Worm (Caenorhabditis elegans) whole organism, L3 larva: ENCODE measurements around the gene skpo-3.
A peak's percentile ranks its signal among the peaks of the same experiment; 100 is the strongest.

Experiments used
- R02D3.7 ChIP-seq: fragments of 150-350 bp; optimal IDR thresholded peaks from 2 replicates; lab custom pipeline; 2014; ENCODE audit warnings: missing biosample characterization, missing genetic modification characterization
- ZK546.5 ChIP-seq: sonication (generic microtip); optimal IDR thresholded peaks from 2 replicates; lab custom pipeline; 2017; ENCODE audit warnings: missing biosample characterization, missing genetic modification characterization
- aly-2 ChIP-seq: fragments of 150-350 bp; optimal IDR thresholded peaks from 2 replicates; lab custom pipeline; 2014; ENCODE audit warnings: missing biosample characterization, missing genetic modification characterization
- ceh-16 ChIP-seq: sonication (generic microtip); optimal IDR thresholded peaks from 2 replicates; lab custom pipeline; 2017; ENCODE audit warnings: missing biosample characterization, missing genetic modification characterization
- ceh-28 ChIP-seq: fragments of 150-350 bp; optimal IDR thresholded peaks from 2 replicates; lab custom pipeline; 2014; ENCODE audit warnings: missing biosample characterization, missing genetic modification reagents, missing genetic modification characterization
- ceh-82 ChIP-seq: fragments of 150-350 bp; optimal IDR thresholded peaks from 2 replicates; lab custom pipeline; 2014; ENCODE audit warnings: missing biosample characterization, missing genetic modification characterization
- egl-27 ChIP-seq: sonication (generic microtip); optimal IDR thresholded peaks from 4 replicates; lab custom pipeline; 2017; ENCODE audit warnings: missing biosample characterization, missing genetic modification reagents, missing genetic modification characterization
- elt-1 ChIP-seq: fragments of 150-350 bp; optimal IDR thresholded peaks from 2 replicates; lab custom pipeline; 2014; ENCODE audit warnings: missing biosample characterization, missing genetic modification characterization
- elt-2 ChIP-seq: sonication (generic microtip); optimal IDR thresholded peaks from 2 replicates; lab custom pipeline; 2016; ENCODE audit warnings: missing genetic modification reagents, mild to moderate bottlenecking, missing genetic modification characterization, missing compliant biosample characterization
- elt-3 ChIP-seq, 3 experiments: fragments of 150-350 bp in 1 of 3; sonication (generic microtip) in 2 of 3; optimal IDR thresholded peaks; 2 replicates in 2 of 3; 4 replicates in 1 of 3; lab custom pipeline; 2014 to 2017; ENCODE audit warnings: missing biosample characterization in 3 of 3, missing genetic modification characterization in 3 of 3
- fkh-10 ChIP-seq: sonication (generic microtip); optimal IDR thresholded peaks from 2 replicates; lab custom pipeline; 2017; ENCODE audit warnings: missing biosample characterization, missing genetic modification reagents, missing genetic modification characterization
- fkh-2 ChIP-seq: fragments of 150-350 bp; optimal IDR thresholded peaks from 2 replicates; lab custom pipeline; 2014; ENCODE audit warnings: missing biosample characterization, missing genetic modification reagents, missing genetic modification characterization
- fos-1 ChIP-seq: fragments of 150-350 bp; optimal IDR thresholded peaks from 2 replicates; lab custom pipeline; 2014; ENCODE audit warnings: missing biosample characterization, missing genetic modification characterization
- hmg-11 ChIP-seq: sonication (generic microtip); optimal IDR thresholded peaks from 2 replicates; lab custom pipeline; 2016; ENCODE audit warnings: missing genetic modification characterization, missing compliant biosample characterization
- jun-1 ChIP-seq: fragments of 150-350 bp; optimal IDR thresholded peaks from 2 replicates; lab custom pipeline; 2014; ENCODE audit warnings: missing biosample characterization, missing genetic modification reagents, missing genetic modification characterization
- lin-15B ChIP-seq: fragments of 150-350 bp; optimal IDR thresholded peaks from 2 replicates; lab custom pipeline; 2014; ENCODE audit warnings: missing biosample characterization, missing genetic modification characterization
- lin-39 ChIP-seq: fragments of 150-350 bp; optimal IDR thresholded peaks from 2 replicates; lab custom pipeline; 2018; ENCODE audit warnings: missing biosample characterization, missing genetic modification reagents, missing genetic modification characterization
- lsy-12 ChIP-seq: sonication (generic microtip); optimal IDR thresholded peaks from 2 replicates; lab custom pipeline; 2016; ENCODE audit warnings: mild to moderate bottlenecking, missing genetic modification characterization, missing compliant biosample characterization
- mml-1 ChIP-seq: fragments of 150-350 bp; sonication (generic microtip); optimal IDR thresholded peaks from 3 replicates; lab custom pipeline; 2014; ENCODE audit warnings: missing biosample characterization, missing genetic modification characterization
- nfya-1 ChIP-seq: sonication (generic microtip); optimal IDR thresholded peaks from 2 replicates; lab custom pipeline; 2017; ENCODE audit warnings: missing genetic modification characterization, mild to moderate bottlenecking, missing compliant biosample characterization, antibody characterized with exemption, moderate library complexity; ENCODE audit not compliant: insufficient read depth
- nhr-11 ChIP-seq: fragments of 150-350 bp; optimal IDR thresholded peaks from 2 replicates; lab custom pipeline; 2014; ENCODE audit warnings: missing biosample characterization, missing genetic modification characterization
- nhr-12 ChIP-seq: fragments of 150-350 bp; optimal IDR thresholded peaks from 2 replicates; lab custom pipeline; 2014; ENCODE audit warnings: missing biosample characterization, missing genetic modification characterization
- nhr-23 ChIP-seq: fragments of 150-350 bp; optimal IDR thresholded peaks from 2 replicates; lab custom pipeline; 2014; ENCODE audit warnings: missing biosample characterization, missing genetic modification reagents, missing genetic modification characterization
- nhr-237 ChIP-seq: fragments of 150-350 bp; optimal IDR thresholded peaks from 2 replicates; lab custom pipeline; 2014; ENCODE audit warnings: missing biosample characterization, missing genetic modification characterization
- nhr-25 ChIP-seq: sonication (generic microtip); optimal IDR thresholded peaks from 2 replicates; lab custom pipeline; 2017; ENCODE audit warnings: missing biosample characterization, missing genetic modification characterization
- nhr-43 ChIP-seq: sonication (generic microtip); optimal IDR thresholded peaks from 2 replicates; lab custom pipeline; 2016; ENCODE audit warnings: mild to moderate bottlenecking, missing genetic modification characterization, missing compliant biosample characterization; ENCODE audit not compliant: poor library complexity, severe bottlenecking
- nhr-77 ChIP-seq: fragments of 150-350 bp; optimal IDR thresholded peaks from 2 replicates; lab custom pipeline; 2014; ENCODE audit warnings: missing biosample characterization, missing genetic modification characterization
- pha-4 ChIP-seq: fragments of 150-350 bp; optimal IDR thresholded peaks from 2 replicates; lab custom pipeline; 2014; ENCODE audit warnings: missing biosample characterization, missing genetic modification reagents, missing genetic modification characterization
- pqm-1 ChIP-seq: fragments of 150-350 bp; optimal IDR thresholded peaks from 2 replicates; lab custom pipeline; 2017; ENCODE audit warnings: missing biosample characterization, missing genetic modification characterization, inconsistent platforms
- sea-2 ChIP-seq: fragments of 150-350 bp; sonication (generic microtip); optimal IDR thresholded peaks from 4 replicates; lab custom pipeline; 2014; ENCODE audit warnings: missing biosample characterization, missing genetic modification reagents, missing genetic modification characterization
- skn-1 ChIP-seq: fragments of 150-350 bp; optimal IDR thresholded peaks from 2 replicates; lab custom pipeline; 2014; ENCODE audit warnings: missing biosample characterization, missing genetic modification characterization
- snpc-4 ChIP-seq: fragments of 150-350 bp; optimal IDR thresholded peaks from 2 replicates; lab custom pipeline; 2014; ENCODE audit warnings: missing biosample characterization, missing genetic modification characterization
- tbx-2 ChIP-seq: sonication (generic microtip); optimal IDR thresholded peaks from 2 replicates; lab custom pipeline; 2016; ENCODE audit warnings: mild to moderate bottlenecking, missing genetic modification characterization, missing compliant biosample characterization
- unc-62 ChIP-seq: fragments of 150-350 bp; sonication (generic microtip); optimal IDR thresholded peaks from 4 replicates; lab custom pipeline; 2014; ENCODE audit warnings: missing biosample characterization, missing genetic modification reagents, missing genetic modification characterization
- ztf-11 ChIP-seq: fragments of 150-350 bp; optimal IDR thresholded peaks from 2 replicates; lab custom pipeline; 2014; ENCODE audit warnings: missing biosample characterization, missing genetic modification characterization
- ztf-4 ChIP-seq: fragments of 150-350 bp; optimal IDR thresholded peaks from 2 replicates; lab custom pipeline; 2014; ENCODE audit warnings: missing biosample characterization, missing genetic modification characterization

Gene skpo-3

DNA sequence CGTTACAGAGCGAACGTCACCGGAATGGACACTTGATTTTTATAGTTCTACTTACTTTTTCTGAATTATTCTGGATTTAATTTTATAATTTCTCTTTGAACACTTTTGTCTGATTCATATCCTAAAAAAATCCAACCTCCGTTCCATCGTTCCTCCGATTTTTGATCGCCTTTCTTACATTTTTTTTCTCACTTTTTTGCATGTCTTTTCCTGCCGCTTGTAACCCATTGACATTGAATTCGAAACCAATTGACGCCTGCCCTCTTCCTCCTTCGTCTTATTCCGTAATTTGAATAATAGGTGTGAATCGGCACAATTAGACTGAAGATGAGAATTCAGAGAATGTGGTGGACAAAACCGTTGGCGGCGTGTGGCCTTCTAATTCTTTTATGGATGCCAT is at the start of gene skpo-3:
Gene skpo-3 (plus strand): TSS at position 301 of the 400 bp plus-strand sequence.
- TF ChIP-seq nhr-23 (no peak), ztf-11 (no peak), nhr-237 (tag; lab: Kevin White, UChicago) (no peak), ceh-28 (tag; lab: Kevin White, UChicago) (no peak), lsy-12 (tag; lab: Kevin White, UChicago) (no peak), ZK546.5 (no peak)

DNA sequence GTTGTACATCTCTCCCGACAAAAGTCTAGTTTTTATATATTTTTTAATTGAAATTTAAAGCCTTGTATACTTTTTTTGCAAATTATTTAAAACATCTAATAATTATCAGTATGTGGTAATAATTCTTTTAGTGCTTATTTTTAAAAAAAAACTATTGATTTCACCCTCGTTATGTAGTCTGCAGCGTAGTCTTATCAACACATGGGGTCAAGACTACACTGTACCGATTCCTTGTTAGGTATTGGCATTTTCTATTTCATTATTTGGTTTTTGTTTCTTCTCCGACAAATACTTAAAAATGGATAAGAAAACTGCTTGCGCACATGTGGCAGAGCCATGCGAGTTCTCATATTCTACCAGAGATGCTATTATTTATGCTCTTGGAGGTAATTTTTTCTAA is 49.6 kb upstream of the skpo-3 start, which contains the start of gene maoc-1:
Gene maoc-1 (plus strand): TSS at position 237 of the 400 bp plus-strand sequence.
- TF ChIP-seq pha-4 (tag; lab: Kevin White, UChicago), result peak; percentile 41
- TF ChIP-seq jun-1 (tag; lab: Kevin White, UChicago), result no peak
- TF ChIP-seq ceh-82 (tag; lab: Kevin White, UChicago), result no peak
- peak; percentile 69 for TF ChIP-seq elt-2 (tag; lab: Kevin White, UChicago)
- no peak for TF ChIP-seq fkh-2 (tag; lab: Kevin White, UChicago)
- TF ChIP-seq nhr-237 (tag; lab: Kevin White, UChicago), result no peak
- TF ChIP-seq pqm-1 (tag; lab: Kevin White, UChicago), result peak; percentile 74
- TF ChIP-seq mml-1 (tag; lab: Kevin White, UChicago), result no peak
- no peak for TF ChIP-seq skn-1

DNA sequence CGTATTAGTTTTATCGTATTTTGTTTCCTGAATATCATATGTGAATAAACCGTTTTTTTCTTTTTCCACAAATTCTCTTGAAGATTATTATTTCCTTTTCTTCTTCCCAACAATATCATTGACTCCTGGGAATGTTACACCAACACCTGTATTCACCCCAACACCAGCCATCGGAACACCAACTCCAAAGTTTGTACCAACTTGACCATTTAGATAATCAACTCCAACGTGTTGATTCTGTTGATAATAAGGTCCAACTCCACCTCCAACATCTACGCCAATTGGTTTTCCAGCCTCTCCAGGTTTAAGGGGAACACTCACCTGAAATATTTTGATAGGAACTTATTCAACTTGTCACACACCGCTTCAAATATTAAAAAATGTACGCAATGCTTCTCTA is 48.2 kb upstream of the skpo-3 start:
- TF ChIP-seq elt-2 (tag; lab: Kevin White, UChicago) (peak; percentile 8), pqm-1 (tag; lab: Kevin White, UChicago) (peak; percentile 8), lin-15B (tag; lab: Kevin White, UChicago) (no peak)

DNA sequence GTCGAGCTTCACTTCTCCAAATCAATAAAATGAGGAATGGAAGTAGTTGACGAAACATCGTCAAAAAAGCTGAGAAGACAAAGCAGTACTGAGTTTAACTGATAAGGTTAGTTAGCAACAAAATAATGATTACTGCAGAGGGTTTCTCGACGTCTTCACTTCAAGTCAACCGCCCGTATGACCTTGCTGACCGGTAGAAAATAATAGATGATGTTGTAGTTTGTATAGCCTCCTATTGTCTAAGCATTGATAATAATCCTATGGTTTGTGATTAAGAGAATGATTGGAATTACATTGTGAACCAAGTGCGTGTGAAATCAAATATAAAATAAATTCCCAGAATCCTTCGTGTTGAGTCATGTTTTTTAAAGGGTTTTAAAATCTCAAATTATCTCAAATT is 46.4 kb upstream of the skpo-3 start, which contains the start of gene E04F6.6:
Gene E04F6.6 (minus strand): TSS at position 258 of the 400 bp plus-strand sequence.
- TF ChIP-seq nhr-25 (tag; lab: Kevin White, UChicago) (peak; percentile 16), ztf-4 (tag; lab: Kevin White, UChicago) (no peak), fkh-10 (GFP tag; lab: Kevin White, UChicago) (no peak), tbx-2 (tag; lab: Kevin White, UChicago) (no peak), egl-27 (tag; lab: Kevin White, UChicago) (no peak), skn-1 (no peak), unc-62 (no peak), fkh-2 (tag; lab: Kevin White, UChicago) (no peak)

DNA sequence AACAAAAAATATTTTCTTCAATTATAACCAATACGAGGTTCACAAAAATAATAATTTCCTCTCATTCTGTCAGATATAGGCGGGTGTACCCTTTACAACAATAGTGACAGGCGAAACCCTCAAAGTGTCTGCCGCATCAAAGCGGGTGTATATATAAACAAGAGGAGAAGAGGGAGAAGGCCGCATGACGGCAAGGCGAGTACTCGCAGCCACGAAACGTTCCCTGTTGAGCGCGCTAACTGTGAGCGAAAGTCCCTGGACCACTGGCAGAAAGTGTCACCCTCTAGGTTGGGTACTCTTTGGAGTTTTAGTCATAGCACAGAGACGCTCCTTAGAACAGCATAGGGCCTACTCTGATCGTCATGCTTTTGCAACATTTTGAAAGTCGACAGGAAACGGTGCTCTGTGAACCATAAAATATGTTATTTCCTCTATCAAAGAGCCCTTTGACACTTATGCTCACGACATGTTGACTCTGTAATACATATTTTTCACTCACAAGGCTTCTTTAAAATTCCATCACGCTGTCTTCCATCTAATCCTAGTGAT is 45.6 kb upstream of the skpo-3 start, which contains the start of gene pcrg-1:
Gene pcrg-1 (plus strand): TSS at position 499 of the 549 bp plus-strand sequence.
- TF ChIP-seq ceh-28 (tag; lab: Kevin White, UChicago) (no peak), ztf-4 (tag; lab: Kevin White, UChicago) (no peak), nhr-12 (tag; lab: Kevin White, UChicago) (no peak), lin-39 (tag; lab: Kevin White, UChicago) (peak; percentile 66), fkh-10 (GFP tag; lab: Kevin White, UChicago) (no peak), nhr-43 (tag; lab: Kevin White, UChicago) (peak; percentile 78), elt-3 (tag; optimal IDR thresholded peaks at IDR 0.05; lab: Kevin White, UChicago) (peak in 1 of 3 experiments; percentile 42), aly-2 (no peak), nhr-23 (peak; percentile 34), ceh-16 (tag; lab: Kevin White, UChicago) (no peak), pqm-1 (tag; lab: Kevin White, UChicago) (no peak), mml-1 (tag; lab: Kevin White, UChicago) (no peak), nhr-11 (tag; lab: Kevin White, UChicago) (no peak), pha-4 (tag; lab: Kevin White, UChicago) (peak; percentile 46), R02D3.7 (tag; lab: Kevin White, UChicago) (peak; percentile 56), fos-1 (tag; lab: Kevin White, UChicago) (no peak), lsy-12 (tag; lab: Kevin White, UChicago) (peak; percentile 76), nfya-1 (tag; lab: Kevin White, UChicago) (peak; percentile 67), skn-1 (no peak), nhr-25 (tag; lab: Kevin White, UChicago) (peak; percentile 83), nhr-77 (no peak), sea-2 (GFP tag; lab: Kevin White, UChicago) (peak; percentile 24), snpc-4 (peak; percentile 99), tbx-2 (tag; lab: Kevin White, UChicago) (peak; percentile 78), nhr-237 (tag; lab: Kevin White, UChicago) (no peak), elt-1 (tag; lab: Kevin White, UChicago) (no peak), jun-1 (tag; lab: Kevin White, UChicago) (no peak), elt-2 (tag; lab: Kevin White, UChicago) (peak; percentile 41), ceh-82 (tag; lab: Kevin White, UChicago) (peak; percentile 33), hmg-11 (tag; lab: Kevin White, UChicago) (no peak)
